Worm (Caenorhabditis elegans): ENCODE measurements around the gene atln-1.

atln-1 gene

DNA sequence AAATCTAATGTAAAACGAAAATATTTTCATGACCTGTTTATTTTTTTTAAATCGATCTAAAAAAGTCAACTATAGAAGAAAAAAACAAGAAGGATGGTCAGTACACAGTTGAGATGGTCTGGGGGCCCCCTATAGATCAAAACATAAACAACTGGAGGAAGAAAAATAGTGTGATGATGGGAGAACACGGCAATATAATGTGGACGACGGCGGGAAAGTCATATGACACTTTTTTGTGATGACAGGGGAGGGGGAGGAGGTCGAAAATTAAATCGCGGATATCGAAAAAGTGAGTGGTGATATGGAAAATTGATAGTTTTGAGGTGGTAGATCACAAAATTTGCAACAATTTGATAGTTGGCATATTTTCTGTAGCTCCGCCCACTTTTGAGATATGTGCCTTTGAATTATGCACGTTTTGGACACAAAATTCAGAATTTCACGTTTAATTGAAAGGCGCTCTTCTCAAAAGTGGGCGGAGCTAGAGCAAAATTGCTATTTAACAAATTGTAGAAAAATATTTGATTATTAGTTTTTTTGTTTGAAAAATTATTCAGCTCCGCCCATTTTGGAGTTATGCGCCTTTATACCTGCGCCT is 15.0 kb upstream of the atln-1 start:
- peak; percentile 22 for TF ChIP-seq rnt-1 (tag; optimal IDR thresholded peaks at IDR 0.05)
- TF ChIP-seq skn-1 (tag; optimal IDR thresholded peaks at IDR 0.05) = no peak
- TF ChIP-seq tbx-2 (tag; optimal IDR thresholded peaks at IDR 0.05) = peak; percentile 30
- TF ChIP-seq jun-1 (tag; optimal IDR thresholded peaks at IDR 0.05) = no peak
- TF ChIP-seq mdl-1 (tag; optimal IDR thresholded peaks at IDR 0.05) = peak in 1 of 2 experiments; percentile 25
- TF ChIP-seq pag-3 (tag; optimal IDR thresholded peaks at IDR 0.05; ENCODE audit: borderline replicate concordance, insufficient read depth) = peak; percentile 14
- TF ChIP-seq zip-4 (GFP tag; optimal IDR thresholded peaks at IDR 0.05) = no peak
- TF ChIP-seq C16A3.4 (tag; optimal IDR thresholded peaks at IDR 0.05) = peak; percentile 28
- TF ChIP-seq ceh-88 (GFP tag; IDR thresholded peaks at IDR 0.05) = no peak
- no peak for TF ChIP-seq egl-27 (tag; optimal IDR thresholded peaks at IDR 0.05)
- no peak for TF ChIP-seq sox-4 (tag; optimal IDR thresholded peaks at IDR 0.05)
- peak in 2 of 3 experiments; percentile 3 to 22 for TF ChIP-seq dpl-1 (GFP tag; optimal IDR thresholded peaks at IDR 0.05)
- TF ChIP-seq nhr-90 (tag; optimal IDR thresholded peaks at IDR 0.05; ENCODE audit: poor library complexity) = peak; percentile 30
- peak; percentile 57 for TF ChIP-seq nhr-20 (tag; optimal IDR thresholded peaks at IDR 0.05)
- TF ChIP-seq grh-1 (GFP tag; IDR thresholded peaks at IDR 0.05) = no peak
- no peak for TF ChIP-seq ets-5 (GFP tag; IDR thresholded peaks at IDR 0.05)
- TF ChIP-seq lin-13 (GFP tag; optimal IDR thresholded peaks at IDR 0.05) = no peak
- peak; percentile 12 for TF ChIP-seq nhr-19 (GFP tag; conservative IDR thresholded peaks at IDR 0.05)
- TF ChIP-seq nhr-47 (tag; optimal IDR thresholded peaks at IDR 0.05) = peak; percentile 42
- TF ChIP-seq lin-14 (GFP tag; optimal IDR thresholded peaks at IDR 0.05) = peak; percentile 72
- no peak for TF ChIP-seq nhr-76 (tag; optimal IDR thresholded peaks at IDR 0.05)
- TF ChIP-seq blmp-1 (tag; optimal IDR thresholded peaks at IDR 0.05) = peak; percentile 86
- peak in 1 of 2 experiments; percentile 39 for TF ChIP-seq lin-35 (GFP tag; optimal IDR thresholded peaks at IDR 0.05)
- peak; percentile 77 for TF ChIP-seq nhr-71 (tag; optimal IDR thresholded peaks at IDR 0.05)
- peak; percentile 75 for TF ChIP-seq mep-1 (tag; optimal IDR thresholded peaks at IDR 0.05)
- no peak for TF ChIP-seq unc-130 (tag; optimal IDR thresholded peaks at IDR 0.05)
- peak in 2 of 6 experiments; percentile 23 to 64 for TF ChIP-seq elt-3 (tag; optimal IDR thresholded peaks at IDR 0.05)
- no peak for TF ChIP-seq efl-1 (optimal IDR thresholded peaks at IDR 0.05)
- TF ChIP-seq efl-1 (GFP tag; optimal IDR thresholded peaks at IDR 0.05 in 1 of 2) = peak; percentile 11 to 64
- peak; percentile 73 for TF ChIP-seq ama-1 (optimal IDR thresholded peaks at IDR 0.05)
- TF ChIP-seq isw-1 (GFP tag; IDR thresholded peaks at IDR 0.05) = no peak
- no peak for TF ChIP-seq ceh-90 (tag; optimal IDR thresholded peaks at IDR 0.05)
- TF ChIP-seq sup-37 (GFP tag; optimal IDR thresholded peaks at IDR 0.05) = peak; percentile 8
- TF ChIP-seq lsy-2 (tag; optimal IDR thresholded peaks at IDR 0.05) = peak in 1 of 2 experiments; percentile 17
- peak; percentile 76 for TF ChIP-seq nhr-85 (tag)
- peak; percentile 19 for TF ChIP-seq swsn-7 (tag; optimal IDR thresholded peaks at IDR 0.05)
- TF ChIP-seq hlh-4 (tag; optimal IDR thresholded peaks at IDR 0.05) = no peak
- peak; percentile 56 for TF ChIP-seq snu-23 (GFP tag; optimal IDR thresholded peaks at IDR 0.05)

DNA sequence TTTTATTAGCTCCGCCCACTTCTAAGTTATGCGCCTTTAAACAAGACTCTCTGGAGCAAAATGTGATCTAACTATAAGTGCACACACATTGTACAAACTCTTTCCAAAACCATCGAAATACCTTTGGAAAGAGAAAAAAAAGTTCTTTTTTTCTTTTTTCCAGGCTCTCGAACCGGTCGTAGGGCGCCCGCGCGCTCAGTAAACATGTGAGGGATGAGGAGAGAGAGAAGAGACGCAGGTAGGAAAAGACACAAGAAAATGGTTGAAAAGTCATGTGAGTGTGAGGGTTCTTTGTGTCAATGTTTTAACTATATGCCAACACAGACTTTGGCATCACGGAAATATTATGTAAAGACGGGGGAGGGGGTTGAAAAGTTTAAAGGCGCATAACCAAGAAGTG is 14.0 kb upstream of the atln-1 start:
- TF ChIP-seq sox-4 (tag; optimal IDR thresholded peaks at IDR 0.05) = no peak
- TF ChIP-seq ama-1 (optimal IDR thresholded peaks at IDR 0.05) = peak; percentile 89
- peak; percentile 88 for TF ChIP-seq tbx-2 (tag; optimal IDR thresholded peaks at IDR 0.05)
- no peak for TF ChIP-seq F16B12.6 (tag; optimal IDR thresholded peaks at IDR 0.05)
- TF ChIP-seq ceh-90 (tag; optimal IDR thresholded peaks at IDR 0.05) = no peak
- TF ChIP-seq unc-62 (GFP tag; optimal IDR thresholded peaks at IDR 0.05) = no peak
- peak; percentile 76 for TF ChIP-seq C16A3.4 (tag; optimal IDR thresholded peaks at IDR 0.05)
- TF ChIP-seq nhr-76 (tag; optimal IDR thresholded peaks at IDR 0.05) = no peak
- no peak for TF ChIP-seq hlh-4 (tag; optimal IDR thresholded peaks at IDR 0.05)
- no peak for TF ChIP-seq ceh-63 (GFP tag; optimal IDR thresholded peaks at IDR 0.05)
- peak; percentile 55 for TF ChIP-seq isw-1 (GFP tag; IDR thresholded peaks at IDR 0.05)
- peak; percentile 45 for TF ChIP-seq unc-86 (tag; optimal IDR thresholded peaks at IDR 0.05)
- TF ChIP-seq blmp-1 (tag; optimal IDR thresholded peaks at IDR 0.05) = peak; percentile 74
- TF ChIP-seq irx-1 (tag; optimal IDR thresholded peaks at IDR 0.05) = peak; percentile 45
- TF ChIP-seq elt-2 (tag; optimal IDR thresholded peaks at IDR 0.05) = peak; percentile 16
- no peak for TF ChIP-seq nhr-28 (tag; optimal IDR thresholded peaks at IDR 0.05)
- TF ChIP-seq lsy-2 (tag; optimal IDR thresholded peaks at IDR 0.05) = peak; percentile 79 to 84
- TF ChIP-seq alr-1 (tag; optimal IDR thresholded peaks at IDR 0.05; ENCODE audit: borderline replicate concordance) = no peak
- no peak for TF ChIP-seq lin-15B (tag; optimal IDR thresholded peaks at IDR 0.05)
- TF ChIP-seq jun-1 (tag; optimal IDR thresholded peaks at IDR 0.05) = peak; percentile 76
- no peak for TF ChIP-seq unc-30 (tag; optimal IDR thresholded peaks at IDR 0.05)
- TF ChIP-seq lin-35 (GFP tag; optimal IDR thresholded peaks at IDR 0.05) = peak; percentile 75 to 88
- TF ChIP-seq ceh-8 (GFP tag; optimal IDR thresholded peaks at IDR 0.05) = peak; percentile 48
- TF ChIP-seq ceh-82 (tag; optimal IDR thresholded peaks at IDR 0.05) = peak; percentile 12 to 75 (median 55)
- no peak for TF ChIP-seq efl-3 (GFP tag; optimal IDR thresholded peaks at IDR 0.05)

Data from whole organism, L1 larva.